Fruit fly (Drosophila melanogaster) whole organism, embryonic: ENCODE data around the gene CG10301.

Experiments used
- CG11247 ChIP-seq: fragments of 200-800 bp; sonication (Bioruptor generic); IDR thresholded peaks from 2 replicates; pipeline ENCODE4 v1.3.6; 2022; ENCODE audit warnings: missing biosample characterization, missing genetic modification characterization
- NC2α ChIP-seq: fragments of 200-800 bp; sonication (Bioruptor generic); optimal IDR thresholded peaks from 2 replicates; lab custom pipeline; 2016; ENCODE audit warnings: missing biosample characterization, missing genetic modification characterization
- cad ChIP-seq: fragments of >200 bp; optimal IDR thresholded peaks from 2 replicates; lab custom pipeline; 2017; ENCODE audit warnings: missing biosample characterization, missing genetic modification characterization
- ham ChIP-seq: fragments of 200-800 bp; sonication (Bioruptor generic); IDR thresholded peaks from 2 replicates; pipeline ENCODE4 v1.3.6; 2022; ENCODE audit warnings: missing biosample characterization, missing genetic modification characterization
- stwl ChIP-seq: fragments of 200-800 bp; sonication (Bioruptor generic); optimal IDR thresholded peaks from 3 replicates; lab custom pipeline; 2018; ENCODE audit warnings: missing biosample characterization, mild to moderate bottlenecking, missing genetic modification characterization, moderate library complexity

- TF ChIP-seq ham (GFP tag; lab: Robert Waterston, UW) (no peak), NC2α (GFP tag; lab: Kevin White, UChicago) (no peak), CG11247 (GFP tag; lab: Robert Waterston, UW) (no peak), stwl (no peak), cad (no peak)
Measured at dm6 chr3R:23673084-23673483, 36.9 kb upstream of the CG10301 start.
